Fruit fly (Drosophila melanogaster) whole organism: ENCODE data around the gene sdk.

ENCODE experiments used
- pan ChIP-seq: fragments of >200 bp; optimal IDR thresholded peaks from 2 replicates; lab custom pipeline; 2017
- psq ChIP-seq: fragments of >200 bp; optimal IDR thresholded peaks from 2 replicates; lab custom pipeline; 2017

dm6 chrX:715383-715782 is 28.7 kb downstream of the sdk start:
- TF ChIP-seq pan = no peak
- TF ChIP-seq psq (lab: Kevin White, UChicago) = no peak
